Worm (Caenorhabditis elegans) whole organism, L4 larva: Measurements from ENCODE around the gene F19G12.3.

Source experiments
- ces-1 ChIP-seq: fragments of 150-350 bp; sonication (generic microtip); optimal IDR thresholded peaks from 4 replicates; lab custom pipeline; 2014; ENCODE audit warnings: missing biosample characterization, missing genetic modification reagents, missing genetic modification characterization
- nhr-76 ChIP-seq: fragments of 150-350 bp; optimal IDR thresholded peaks from 2 replicates; lab custom pipeline; 2014; ENCODE audit warnings: missing biosample characterization, missing genetic modification characterization
- php-3 ChIP-seq: fragments of 200-800 bp; sonication (Bioruptor generic); IDR thresholded peaks from 2 replicates; pipeline ENCODE4 v1.3.6; 2022; ENCODE audit warnings: missing genetic modification reagents, missing genetic modification characterization, missing compliant biosample characterization
- unc-62 ChIP-seq, 3 experiments: fragments of 150-350 bp in 1 of 3; sonication (generic microtip); optimal IDR thresholded peaks in 2 of 3; peaks in 1 of 3; 1 replicate in 1 of 3; 2 replicates in 2 of 3; lab custom pipeline; 2014 to 2017; ENCODE audit warnings: missing biosample characterization in 3 of 3, missing genetic modification characterization in 3 of 3, missing genetic modification reagents in 3 of 3, missing genotype in 1 of 3

DNA sequence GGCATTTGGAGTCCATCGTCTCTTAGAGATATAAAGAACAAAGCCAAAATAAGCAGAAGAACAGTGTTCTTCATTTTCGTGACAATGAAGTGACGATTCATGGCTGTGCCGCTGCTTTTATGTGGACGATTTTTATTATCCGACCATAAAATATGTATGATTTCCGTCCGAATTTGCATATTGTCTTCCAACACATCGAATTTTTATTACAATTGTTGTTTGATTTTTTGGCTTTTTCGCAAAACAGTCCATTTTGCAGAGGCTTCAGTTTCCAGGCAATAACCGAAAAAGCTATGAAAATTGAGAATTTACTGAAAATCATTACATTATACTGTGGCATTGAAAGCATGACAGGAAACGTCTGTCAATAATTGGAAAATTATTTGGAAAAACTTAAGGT is 40.1 kb upstream of the F19G12.3 start, which contains the start of gene F56C3.8:
- no peak for TF ChIP-seq unc-62 (GFP tag; optimal IDR thresholded peaks at IDR 0.05 in 1 of 2; lab: Kevin White, UChicago)
- no peak for TF ChIP-seq unc-62 (tag; optimal IDR thresholded peaks at IDR 0.05; lab: Kevin White, UChicago)
- no peak for TF ChIP-seq php-3
- no peak for TF ChIP-seq nhr-76 (tag; lab: Kevin White, UChicago)
- TF ChIP-seq ces-1 (GFP tag; lab: Kevin White, UChicago): no peak
